Worm (Caenorhabditis elegans) whole organism, L4 larva: ENCODE measurements around the gene C03B1.17.

Source experiments
- Y105C5A.15 ChIP-seq: fragments of 200-800 bp; sonication (Bioruptor generic); IDR thresholded peaks from 2 replicates; pipeline ENCODE4 v1.3.6; 2022; ENCODE audit warnings: missing genetic modification characterization, missing compliant biosample characterization
- Y48G9A.11 ChIP-seq: fragments of 200-800 bp; sonication (Bioruptor generic); IDR thresholded peaks from 2 replicates; pipeline ENCODE4 v1.3.6; 2022; ENCODE audit warnings: missing genetic modification reagents, missing genetic modification characterization, missing compliant biosample characterization
- aha-1 ChIP-seq: fragments of 150-350 bp; peaks from one replicate; lab custom pipeline; 2014; ENCODE audit warnings: missing biosample characterization, missing genetic modification characterization
- arid-1 ChIP-seq: fragments of 200-800 bp; sonication (Bioruptor generic); conservative IDR thresholded peaks from 2 replicates; pipeline ENCODE4 v1.3.6; 2022; ENCODE audit warnings: missing genetic modification reagents, missing genetic modification characterization, missing compliant biosample characterization
- ceh-28 ChIP-seq: fragments of 150-350 bp; optimal IDR thresholded peaks from 2 replicates; lab custom pipeline; 2014; ENCODE audit warnings: missing biosample characterization, missing genetic modification reagents, missing genetic modification characterization
- ces-1 ChIP-seq: fragments of 150-350 bp; sonication (generic microtip); optimal IDR thresholded peaks from 4 replicates; lab custom pipeline; 2014; ENCODE audit warnings: missing biosample characterization, missing genetic modification reagents, missing genetic modification characterization
- daf-16 ChIP-seq, 3 experiments: sonication (generic microtip); optimal IDR thresholded peaks; 2 replicates each; lab custom pipeline; 2016 to 2017; ENCODE audit warnings: missing genetic modification characterization in 3 of 3, missing genetic modification reagents in 3 of 3, mild to moderate bottlenecking in 2 of 3, missing compliant biosample characterization in 2 of 3, missing biosample characterization in 1 of 3, moderate library complexity in 1 of 3
- daf-8 ChIP-seq: fragments of 200-800 bp; sonication (Bioruptor generic); IDR thresholded peaks from 2 replicates; pipeline ENCODE4 v1.3.6; 2022; ENCODE audit warnings: missing genetic modification characterization, missing compliant biosample characterization
- lin-1 ChIP-seq: fragments of 200-800 bp; sonication (Bioruptor generic); IDR thresholded peaks from 2 replicates; pipeline ENCODE4 v1.3.6; 2022; ENCODE audit warnings: missing genetic modification reagents, missing genetic modification characterization, missing compliant biosample characterization
- lin-15B ChIP-seq: fragments of 150-350 bp; sonication (generic microtip); optimal IDR thresholded peaks from 3 replicates; lab custom pipeline; 2014; ENCODE audit warnings: missing biosample characterization, missing genetic modification characterization
- lin-29 ChIP-seq: fragments of 200-800 bp; sonication (Bioruptor generic); IDR thresholded peaks from 2 replicates; pipeline ENCODE4 v1.3.6; 2022; ENCODE audit warnings: missing genetic modification reagents, missing genetic modification characterization, missing compliant biosample characterization
- lin-39 ChIP-seq: fragments of 150-350 bp; optimal IDR thresholded peaks from 2 replicates; lab custom pipeline; 2014; ENCODE audit warnings: missing biosample characterization, missing genetic modification reagents, missing genetic modification characterization
- lir-3 ChIP-seq: sonication (generic microtip); optimal IDR thresholded peaks from 2 replicates; lab custom pipeline; 2016; ENCODE audit warnings: mild to moderate bottlenecking, missing genetic modification characterization, missing compliant biosample characterization
- madf-5 ChIP-seq, 2 experiments: fragments of 200-800 bp; sonication (Bioruptor generic); IDR thresholded peaks; 2 replicates each; pipeline ENCODE4 v1.3.6; 2022; ENCODE audit warnings: missing compliant biosample characterization in 2 of 2, missing genetic modification characterization in 2 of 2
- madf-9 ChIP-seq: fragments of 200-800 bp; sonication (Bioruptor generic); conservative IDR thresholded peaks from 2 replicates; pipeline ENCODE4 v1.3.6; 2022; ENCODE audit warnings: missing genetic modification reagents, missing genetic modification characterization, missing compliant biosample characterization
- mep-1 ChIP-seq: fragments of 150-350 bp; sonication (generic microtip); optimal IDR thresholded peaks from 3 replicates; lab custom pipeline; 2014; ENCODE audit warnings: missing biosample characterization, missing genetic modification characterization
- nhr-11 ChIP-seq: fragments of 150-350 bp; optimal IDR thresholded peaks from 2 replicates; lab custom pipeline; 2014; ENCODE audit warnings: missing biosample characterization, missing genetic modification characterization
- nhr-237 ChIP-seq: sonication (generic microtip); optimal IDR thresholded peaks from 2 replicates; lab custom pipeline; 2017; ENCODE audit warnings: missing biosample characterization, missing genetic modification characterization
- nhr-25 ChIP-seq: sonication (generic microtip); optimal IDR thresholded peaks from 2 replicates; lab custom pipeline; 2017; ENCODE audit warnings: missing genetic modification characterization, mild to moderate bottlenecking, missing compliant biosample characterization, antibody characterized with exemption, moderate library complexity, borderline replicate concordance; ENCODE audit not compliant: insufficient read depth
- nhr-28 ChIP-seq: fragments of 150-350 bp; optimal IDR thresholded peaks from 2 replicates; lab custom pipeline; 2014; ENCODE audit warnings: missing biosample characterization, missing genetic modification characterization
- nhr-41 ChIP-seq: fragments of 200-800 bp; sonication (Bioruptor generic); IDR thresholded peaks from 2 replicates; pipeline ENCODE4 v1.3.6; 2022; ENCODE audit warnings: missing genetic modification reagents, missing genetic modification characterization, missing compliant biosample characterization
- nhr-48 ChIP-seq: sonication (generic microtip); optimal IDR thresholded peaks from 2 replicates; lab custom pipeline; 2016; ENCODE audit warnings: mild to moderate bottlenecking, missing genetic modification characterization, missing compliant biosample characterization
- nhr-76 ChIP-seq: fragments of 150-350 bp; optimal IDR thresholded peaks from 2 replicates; lab custom pipeline; 2014; ENCODE audit warnings: missing biosample characterization, missing genetic modification characterization
- pha-4 ChIP-seq, 2 experiments: fragments of 150-350 bp in 1 of 2; fragments of 200-800 bp in 1 of 2; sonication (Bioruptor generic) in 1 of 2; IDR thresholded peaks in 1 of 2; optimal IDR thresholded peaks in 1 of 2; 2 replicates each; pipeline versions ENCODE4 v1.3.6 to Lab custom; 2014 to 2022; ENCODE audit warnings: missing genetic modification characterization in 2 of 2, missing genetic modification reagents in 2 of 2, missing biosample characterization in 1 of 2, missing compliant biosample characterization in 1 of 2
- rbr-2 ChIP-seq: sonication (generic microtip); optimal IDR thresholded peaks from 2 replicates; lab custom pipeline; 2016; ENCODE audit warnings: missing genotype, missing genetic modification characterization, missing compliant biosample characterization
- set-16 ChIP-seq: fragments of 200-800 bp; sonication (Bioruptor generic); IDR thresholded peaks from 2 replicates; pipeline ENCODE4 v1.3.6; 2022; ENCODE audit warnings: missing genetic modification reagents, missing genetic modification characterization, missing compliant biosample characterization
- skn-1 ChIP-seq: fragments of 150-350 bp; optimal IDR thresholded peaks from 2 replicates; lab custom pipeline; 2014; ENCODE audit warnings: missing biosample characterization, missing genetic modification characterization
- snpc-4 ChIP-seq: fragments of 150-350 bp; optimal IDR thresholded peaks from 2 replicates; lab custom pipeline; 2014; ENCODE audit warnings: missing biosample characterization, missing genetic modification characterization
- tra-1 ChIP-seq: fragments of 200-800 bp; sonication (Bioruptor generic); IDR thresholded peaks from 2 replicates; pipeline ENCODE4 v1.3.6; 2022; ENCODE audit warnings: missing genetic modification reagents, missing genetic modification characterization, missing compliant biosample characterization
- unc-62 ChIP-seq, 3 experiments: fragments of 150-350 bp in 1 of 3; sonication (generic microtip); optimal IDR thresholded peaks in 2 of 3; peaks in 1 of 3; 1 replicate in 1 of 3; 2 replicates in 2 of 3; lab custom pipeline; 2014 to 2017; ENCODE audit warnings: missing biosample characterization in 3 of 3, missing genetic modification characterization in 3 of 3, missing genetic modification reagents in 3 of 3, missing genotype in 1 of 3
- zip-11 ChIP-seq: fragments of 200-800 bp; sonication (Bioruptor generic); IDR thresholded peaks from 2 replicates; pipeline ENCODE4 v1.3.6; 2022; ENCODE audit warnings: missing genetic modification characterization, missing compliant biosample characterization
- zip-2 ChIP-seq: fragments of 150-350 bp; optimal IDR thresholded peaks from 2 replicates; lab custom pipeline; 2014; ENCODE audit warnings: missing biosample characterization, missing genetic modification characterization
- ztf-11 ChIP-seq: fragments of 150-350 bp; optimal IDR thresholded peaks from 2 replicates; lab custom pipeline; 2014; ENCODE audit warnings: missing biosample characterization, missing genetic modification characterization

The C03B1.17 gene

DNA sequence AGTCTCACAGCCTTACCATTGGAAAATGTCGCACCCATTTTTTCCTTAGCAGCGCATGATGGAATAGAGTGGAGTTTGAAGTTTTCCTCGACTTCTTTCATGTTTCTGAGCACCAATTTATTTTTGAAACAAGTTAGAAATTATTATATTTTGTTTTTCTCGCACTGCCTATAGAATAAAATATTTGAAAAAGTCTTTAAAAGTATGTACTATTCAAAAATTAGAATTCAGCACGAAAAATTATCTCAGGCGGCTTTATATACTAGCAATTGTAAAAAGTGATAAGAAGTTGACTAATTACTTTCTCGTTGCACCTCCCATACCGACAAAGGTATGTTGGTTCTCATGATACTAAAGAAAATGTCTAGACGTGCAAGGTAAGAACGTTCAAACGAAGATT, 26.4 kb upstream of the C03B1.17 start, which contains the start of gene C03B1.9:
Gene C03B1.9, minus strand, starts transcription at position 101 of the 400 bp plus-strand sequence.
- no peak for TF ChIP-seq nhr-11 (tag; lab: Kevin White, UChicago)
- TF ChIP-seq daf-8 (GFP tag; lab: Robert Waterston, UW): no peak
- TF ChIP-seq ztf-11 (tag; lab: Kevin White, UChicago): no peak
- TF ChIP-seq pha-4 (GFP tag; IDR thresholded peaks at IDR 0.05; lab: Robert Waterston, UW): no peak
- no peak for TF ChIP-seq pha-4 (tag; optimal IDR thresholded peaks at IDR 0.05; lab: Kevin White, UChicago)
- TF ChIP-seq ces-1 (GFP tag; lab: Kevin White, UChicago): no peak
- no peak for TF ChIP-seq daf-16 (GFP tag; optimal IDR thresholded peaks at IDR 0.05; lab: Kevin White, UChicago)
- TF ChIP-seq daf-16 (tag; optimal IDR thresholded peaks at IDR 0.05; lab: Kevin White, UChicago): no peak
- TF ChIP-seq arid-1 (GFP tag; lab: Robert Waterston, UW): no peak
- no peak for TF ChIP-seq nhr-41 (GFP tag; lab: Robert Waterston, UW)
- TF ChIP-seq nhr-48 (tag; lab: Kevin White, UChicago): no peak
- TF ChIP-seq lin-29 (GFP tag; lab: Robert Waterston, UW): no peak
- no peak for TF ChIP-seq snpc-4 (tag; lab: Kevin White, UChicago)
- TF ChIP-seq nhr-28 (tag; lab: Kevin White, UChicago): no peak
- no peak for TF ChIP-seq Y105C5A.15 (GFP tag; lab: Robert Waterston, UW)
- TF ChIP-seq madf-5 (GFP tag; IDR thresholded peaks at IDR 0.05; lab: Robert Waterston, UW): no peak
- TF ChIP-seq lin-15B (tag; lab: Kevin White, UChicago): no peak
- no peak for TF ChIP-seq set-16
- no peak for TF ChIP-seq tra-1

DNA sequence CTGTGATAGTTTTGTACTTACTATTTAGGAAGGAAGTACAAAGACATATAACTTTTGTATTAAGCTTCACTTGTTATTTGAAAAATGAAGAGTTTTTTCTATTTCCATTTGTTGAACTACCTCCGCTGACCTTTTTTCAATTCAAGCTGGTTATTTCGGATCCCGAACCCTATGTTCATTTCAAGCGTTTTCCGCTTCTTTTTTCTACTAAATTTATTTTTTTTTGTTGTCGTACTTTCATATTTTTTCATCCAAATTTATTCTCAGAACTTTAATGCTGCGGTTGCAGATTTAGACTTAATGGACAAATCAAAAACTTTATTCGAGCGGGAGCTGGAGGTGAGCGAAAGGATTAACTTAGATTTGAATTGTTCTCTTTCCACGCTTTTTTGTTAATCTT, 23.4 kb upstream of the C03B1.17 start, which contains the start of gene C03B1.6:
Gene C03B1.6, plus strand, starts transcription at position 301 of the 400 bp plus-strand sequence.
- TF ChIP-seq lin-39 (no peak), pha-4 (GFP tag; IDR thresholded peaks at IDR 0.05; lab: Robert Waterston, UW) (no peak), pha-4 (tag; optimal IDR thresholded peaks at IDR 0.05; lab: Kevin White, UChicago) (no peak), nhr-25 (tag; lab: Kevin White, UChicago) (no peak), mep-1 (tag; lab: Kevin White, UChicago) (no peak), skn-1 (tag; lab: Kevin White, UChicago) (no peak), rbr-2 (tag; lab: Kevin White, UChicago) (no peak), nhr-237 (tag; lab: Kevin White, UChicago) (no peak), lin-1 (GFP tag; lab: Robert Waterston, UW) (no peak)

DNA sequence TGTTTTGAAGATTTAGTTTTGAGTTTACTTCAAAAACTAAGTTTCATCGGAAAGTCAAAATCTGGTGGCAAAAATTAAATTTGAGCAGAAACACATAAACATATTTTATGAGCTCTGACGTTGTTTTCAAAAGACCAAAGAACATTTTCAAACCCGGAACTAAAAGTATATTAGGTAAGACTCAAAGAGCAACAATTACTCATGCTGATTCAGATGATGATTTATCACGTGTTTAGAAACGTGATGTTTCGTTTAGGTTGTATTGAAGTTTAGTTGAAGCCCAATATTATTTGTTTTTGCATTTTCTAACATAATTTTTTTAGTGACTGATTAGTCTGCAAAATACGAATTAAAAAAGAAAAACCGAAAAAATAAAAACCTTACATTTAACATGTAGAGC, 19.7 kb upstream of the C03B1.17 start:
- peak in 1 of 2 experiments; percentile 25 for TF ChIP-seq unc-62 (GFP tag; optimal IDR thresholded peaks at IDR 0.05 in 1 of 2; lab: Kevin White, UChicago)
- no peak for TF ChIP-seq unc-62 (tag; optimal IDR thresholded peaks at IDR 0.05; lab: Kevin White, UChicago)
- no peak for TF ChIP-seq zip-11 (GFP tag; lab: Robert Waterston, UW)
- no peak for TF ChIP-seq nhr-11 (tag; lab: Kevin White, UChicago)

- TF ChIP-seq Y48G9A.11 (GFP tag; lab: Robert Waterston, UW) (no peak), aha-1 (tag; lab: Kevin White, UChicago) (peak; percentile 87), lir-3 (tag; lab: Kevin White, UChicago) (no peak), madf-9 (GFP tag; lab: Robert Waterston, UW) (no peak), daf-16 (GFP tag; optimal IDR thresholded peaks at IDR 0.05; lab: Kevin White, UChicago) (no peak), daf-16 (tag; optimal IDR thresholded peaks at IDR 0.05; lab: Kevin White, UChicago) (peak; percentile 31), ceh-28 (tag; lab: Kevin White, UChicago) (no peak), zip-2 (no peak), nhr-11 (tag; lab: Kevin White, UChicago) (no peak), nhr-76 (tag; lab: Kevin White, UChicago) (no peak)
These were observed 18.3 kb upstream of the C03B1.17 start, which contains the start of gene C03B1.5 for ce11 chrX:6355030-6355635. Gene C03B1.5 (plus strand): TSS chrX:6355585.
